Worm (Caenorhabditis elegans): Measurements from ENCODE around the gene mrps-9.

The mrps-9 gene

DNA sequence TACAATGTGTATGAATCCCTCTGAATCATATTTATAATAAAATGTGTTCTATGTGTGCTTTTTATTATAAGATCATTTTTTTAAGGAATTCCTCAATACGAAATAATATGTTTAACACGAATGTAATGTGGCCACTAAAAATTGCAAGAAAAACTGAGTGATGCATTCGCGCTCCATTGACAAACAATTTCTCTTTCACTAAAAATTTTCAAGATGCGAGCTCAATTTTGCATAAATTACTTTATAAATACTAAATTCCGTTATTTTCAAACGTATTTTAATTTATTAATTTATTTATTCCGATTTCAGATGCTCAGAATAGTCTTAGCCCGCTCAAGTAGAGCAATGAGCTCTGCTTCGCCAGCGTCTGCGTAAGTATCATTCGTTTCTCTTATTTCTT, at the start of gene mrps-9:
mrps-9 (plus strand) TSS at position 310 of the 400 bp plus-strand sequence.
- TF ChIP-seq unc-62 (GFP tag; optimal IDR thresholded peaks at IDR 0.05), result no peak

DNA sequence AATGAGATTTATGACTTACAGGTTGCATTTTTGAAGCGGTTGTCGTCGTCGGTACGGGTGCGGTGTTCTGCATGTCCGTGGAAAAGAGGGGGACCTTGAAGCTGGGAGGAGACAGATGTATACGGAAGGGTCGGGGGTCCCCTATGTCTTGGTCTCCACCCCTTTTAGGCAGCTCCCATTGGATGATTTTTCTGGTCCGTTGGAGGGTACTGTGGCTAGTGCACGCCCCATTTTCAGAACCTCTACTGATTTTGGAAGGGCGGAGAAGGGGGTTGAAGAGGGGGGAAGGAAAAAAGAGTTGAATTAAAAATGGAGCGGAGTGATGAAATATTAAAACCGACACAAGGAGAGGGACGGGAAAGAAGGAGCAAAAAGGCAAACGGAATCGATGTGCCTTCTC, 49.6 kb upstream of the mrps-9 start, which contains the start of gene unc-86:
unc-86 (minus strand) TSS at position 113 of the 400 bp plus-strand sequence.
- no peak for TF ChIP-seq unc-62 (GFP tag; optimal IDR thresholded peaks at IDR 0.05)

DNA sequence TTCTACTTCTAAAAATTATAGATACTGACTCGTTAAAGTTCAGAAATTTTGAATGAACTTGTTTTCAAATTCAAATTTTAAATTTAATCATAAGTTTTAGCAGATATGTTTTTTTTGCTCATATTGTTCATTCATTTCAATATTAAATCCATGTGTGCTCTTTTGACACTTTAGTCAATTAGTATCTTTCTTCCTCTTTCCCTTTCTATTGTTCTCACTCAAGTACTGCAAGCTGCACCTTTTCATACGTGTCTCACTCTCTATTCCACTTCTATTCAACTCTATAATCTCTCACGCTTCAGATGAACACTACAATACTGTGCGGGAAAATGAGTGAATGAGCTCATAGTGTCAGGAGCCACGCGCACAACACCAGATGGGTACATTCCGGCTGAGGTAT, 47.9 kb upstream of the mrps-9 start, which contains the start of gene C30A5.16:
C30A5.16 (plus strand) TSS at position 301 of the 400 bp plus-strand sequence.
- no peak for TF ChIP-seq unc-62 (GFP tag; optimal IDR thresholded peaks at IDR 0.05)

DNA sequence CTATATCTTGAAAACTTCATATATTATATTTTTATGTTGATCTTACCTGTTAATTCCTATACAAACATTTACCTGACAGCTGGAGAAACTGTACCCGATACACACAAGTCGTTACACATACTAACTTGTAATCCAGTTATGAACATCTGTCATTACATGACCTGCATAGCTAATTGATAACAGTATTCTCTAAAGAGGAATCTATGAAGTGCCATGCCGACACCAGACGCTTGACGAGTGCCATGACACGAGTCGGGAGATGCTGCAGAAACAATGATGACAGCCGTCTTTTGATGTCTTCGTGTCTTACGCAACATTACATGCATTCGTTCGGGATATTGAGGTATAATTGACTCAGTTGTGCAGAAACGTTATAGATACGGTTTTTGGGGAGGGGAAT, 45.8 kb upstream of the mrps-9 start:
- TF ChIP-seq unc-62 (GFP tag; optimal IDR thresholded peaks at IDR 0.05), result no peak

DNA sequence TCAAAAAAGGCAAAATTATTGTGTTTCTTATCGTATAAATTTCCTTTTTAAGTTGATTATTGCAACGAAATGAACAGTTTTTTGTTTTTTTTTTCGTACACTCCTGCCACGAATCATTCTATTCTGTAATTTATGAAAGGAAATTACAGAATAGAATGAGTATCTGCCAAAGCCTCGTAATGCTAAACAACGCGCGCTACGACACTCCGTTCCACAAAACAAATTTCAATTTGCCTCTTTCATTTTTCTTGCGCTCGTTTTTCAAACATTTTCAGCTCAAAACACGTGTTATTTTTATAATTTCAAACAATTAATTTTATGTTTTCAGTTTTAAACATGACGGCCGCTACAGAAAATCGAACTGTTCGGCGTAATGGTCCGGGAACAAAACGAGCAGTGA, 41.1 kb upstream of the mrps-9 start, which contains the start of gene mob-4:
mob-4 (plus strand) TSS at position 329 of the 400 bp plus-strand sequence.
- no peak for TF ChIP-seq unc-62 (GFP tag; optimal IDR thresholded peaks at IDR 0.05)

DNA sequence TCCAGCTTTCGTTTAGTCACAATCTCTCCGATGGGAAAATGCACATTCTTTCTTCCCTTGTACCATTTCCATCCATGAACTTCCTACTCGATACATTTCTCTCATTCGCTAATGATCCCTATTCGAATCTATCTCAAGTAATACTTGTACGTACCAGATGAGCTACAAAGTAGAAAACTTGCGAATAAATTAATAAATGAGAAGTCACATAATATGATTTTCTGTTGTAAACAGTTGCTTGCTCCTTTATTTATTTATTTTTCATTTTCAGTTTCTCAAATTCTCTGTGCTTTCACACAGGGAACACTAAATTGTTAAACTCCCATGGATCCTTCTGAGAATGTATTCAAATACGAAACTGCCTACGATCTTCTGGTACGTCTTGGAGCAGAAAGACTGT, 39.7 kb upstream of the mrps-9 start, which contains the start of gene rfs-1:
rfs-1 (plus strand) TSS at position 301 of the 400 bp plus-strand sequence.
- no peak for TF ChIP-seq unc-62 (GFP tag; optimal IDR thresholded peaks at IDR 0.05)

DNA sequence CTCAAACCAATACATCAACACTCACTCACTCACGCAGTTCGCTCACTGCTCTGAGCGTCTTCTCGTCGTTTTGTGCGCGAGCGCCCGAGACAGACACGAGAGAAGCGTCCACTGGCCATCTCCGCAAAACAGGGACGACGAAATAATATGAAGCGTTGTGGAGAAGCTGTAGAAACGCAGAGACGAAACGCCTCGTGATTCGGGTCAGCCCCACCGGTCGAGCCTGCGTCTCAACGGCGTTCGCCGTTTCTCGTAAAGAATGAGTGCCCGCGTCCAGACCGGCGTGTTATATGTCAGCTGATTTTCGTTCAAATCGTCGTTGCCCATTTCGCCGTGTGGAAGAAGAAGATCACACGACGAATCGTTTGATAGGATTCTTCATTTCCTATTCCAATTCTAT, 38.4 kb upstream of the mrps-9 start, which contains the start of gene fbxl-1:
fbxl-1 (plus strand) TSS at position 320 of the 400 bp plus-strand sequence.
- TF ChIP-seq unc-62 (GFP tag; optimal IDR thresholded peaks at IDR 0.05), result no peak

DNA sequence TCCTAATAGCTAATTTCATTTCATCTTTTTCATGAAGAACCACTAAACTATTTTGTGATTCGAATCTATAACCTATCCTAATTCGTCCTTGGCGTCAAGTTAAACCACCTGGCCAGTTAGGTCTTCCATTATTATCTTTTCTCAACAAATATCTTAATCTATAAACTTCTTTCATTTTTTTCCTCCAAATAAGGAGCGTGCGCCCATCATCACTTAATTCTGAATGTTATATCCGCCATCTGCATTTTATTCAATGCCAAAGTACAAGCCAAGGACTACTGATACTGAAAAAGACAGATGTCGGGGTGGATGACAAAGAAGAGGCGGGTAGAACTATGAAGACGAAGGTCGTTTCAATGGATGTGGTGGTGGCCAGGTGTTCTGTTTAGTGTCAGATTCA, 36.9 kb upstream of the mrps-9 start:
- TF ChIP-seq unc-62 (GFP tag; optimal IDR thresholded peaks at IDR 0.05), result no peak

DNA sequence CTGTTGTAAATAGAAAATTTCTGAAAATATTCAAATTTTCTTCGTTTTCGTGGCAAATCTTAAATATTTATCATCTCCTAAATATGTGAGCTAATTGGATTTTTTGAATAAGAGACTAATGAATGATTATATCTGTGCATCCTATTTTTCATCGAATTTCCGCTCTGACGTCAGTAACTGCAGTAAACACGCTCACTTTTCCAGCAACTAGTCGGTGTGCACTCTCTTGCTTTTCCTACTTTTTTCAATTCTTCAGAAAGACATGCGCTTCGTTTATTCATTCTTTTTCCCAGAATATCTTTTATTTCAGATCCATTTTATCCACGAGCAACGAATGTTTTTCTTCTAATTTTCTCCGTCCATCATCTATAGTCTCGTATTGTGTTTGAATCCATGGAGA, 36.4 kb upstream of the mrps-9 start:
- TF ChIP-seq unc-62 (GFP tag; optimal IDR thresholded peaks at IDR 0.05), result no peak

DNA sequence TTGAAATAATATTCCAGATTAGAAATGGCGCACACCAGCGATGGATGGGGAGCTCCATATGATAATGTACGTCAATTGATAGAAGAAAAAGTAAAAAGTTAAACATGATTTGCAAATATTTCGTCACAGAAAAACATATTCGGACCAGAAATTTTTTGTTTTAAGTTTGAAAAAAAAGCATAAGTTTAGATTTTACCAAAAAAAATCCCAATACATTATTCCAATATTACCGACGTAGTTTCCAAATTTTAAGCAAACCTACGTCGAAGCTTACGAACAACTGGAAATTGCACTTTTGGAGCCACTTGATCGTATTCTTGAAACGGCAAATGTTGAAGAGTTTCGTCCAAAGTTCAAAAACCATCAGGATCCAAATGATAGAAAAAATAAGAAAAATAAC, 33.2 kb upstream of the mrps-9 start, which contains the start of gene henn-1:
henn-1 (plus strand) TSS at position 18 of the 400 bp plus-strand sequence.
- no peak for TF ChIP-seq unc-62 (GFP tag; optimal IDR thresholded peaks at IDR 0.05)

DNA sequence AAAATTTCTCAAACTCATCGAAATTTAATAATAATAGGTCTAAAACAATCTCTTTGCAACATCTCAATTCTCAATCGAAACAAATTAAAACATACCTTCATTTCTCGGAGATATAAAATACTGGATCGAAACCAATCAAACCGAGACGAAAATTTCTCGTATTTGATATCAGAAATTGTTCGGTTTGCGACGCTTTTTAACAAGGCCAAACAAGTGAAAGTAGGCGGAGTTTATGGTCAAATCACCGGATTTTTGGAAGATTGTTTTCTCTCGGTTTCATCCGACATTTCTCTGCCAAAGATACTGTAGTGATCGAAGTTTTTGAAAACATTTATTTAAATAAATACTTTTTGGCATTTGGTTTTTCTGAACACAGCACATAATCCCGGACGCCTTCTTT, 30.5 kb upstream of the mrps-9 start, which contains the start of gene C02F5.14:
C02F5.14 (minus strand) TSS at position 157 of the 400 bp plus-strand sequence.
- TF ChIP-seq unc-62 (GFP tag; optimal IDR thresholded peaks at IDR 0.05), result no peak

DNA sequence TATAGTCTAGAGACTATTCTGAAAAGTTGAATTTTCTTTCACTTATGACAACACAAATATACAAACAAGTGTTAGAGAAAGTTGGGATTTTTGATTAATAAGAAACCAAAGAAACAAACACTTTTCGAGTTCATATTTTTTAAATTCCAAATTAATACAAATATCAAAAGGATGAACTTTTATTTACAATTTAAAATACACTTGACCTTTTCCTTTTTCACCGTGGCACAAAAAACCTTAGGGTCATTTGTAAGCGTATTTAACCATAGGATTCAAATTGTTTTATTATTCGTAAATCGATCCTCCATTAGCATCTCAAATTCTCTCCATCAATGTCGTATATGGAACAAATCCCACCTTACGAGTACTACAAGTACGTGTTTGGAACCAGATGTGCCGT, 30.0 kb upstream of the mrps-9 start, which contains the start of gene C02F5.5:
C02F5.5 (plus strand) TSS at position 301 of the 400 bp plus-strand sequence.
- TF ChIP-seq unc-62 (GFP tag; optimal IDR thresholded peaks at IDR 0.05), result no peak

DNA sequence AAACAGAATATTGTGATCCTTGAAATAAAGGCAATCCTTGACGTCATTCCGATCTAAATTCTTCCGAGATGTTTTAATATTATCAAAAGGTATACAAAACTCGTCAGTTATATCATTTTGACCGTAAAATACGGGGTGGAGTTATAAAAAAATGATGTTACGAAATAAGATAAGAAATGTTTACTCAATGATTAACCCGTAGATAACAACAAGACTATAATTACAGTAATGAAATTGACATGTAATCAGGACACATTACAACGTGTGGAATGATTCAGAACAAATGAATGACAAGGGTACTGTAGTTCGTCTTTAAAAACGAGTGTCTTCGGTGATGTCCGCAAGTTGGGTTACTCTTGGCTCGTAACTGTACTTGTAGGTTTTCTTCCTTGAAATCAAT, 28.0 kb upstream of the mrps-9 start, which contains the start of gene tsp-2:
tsp-2 (minus strand) TSS at position 109 of the 400 bp plus-strand sequence.
- no peak for TF ChIP-seq unc-62 (GFP tag; optimal IDR thresholded peaks at IDR 0.05)

DNA sequence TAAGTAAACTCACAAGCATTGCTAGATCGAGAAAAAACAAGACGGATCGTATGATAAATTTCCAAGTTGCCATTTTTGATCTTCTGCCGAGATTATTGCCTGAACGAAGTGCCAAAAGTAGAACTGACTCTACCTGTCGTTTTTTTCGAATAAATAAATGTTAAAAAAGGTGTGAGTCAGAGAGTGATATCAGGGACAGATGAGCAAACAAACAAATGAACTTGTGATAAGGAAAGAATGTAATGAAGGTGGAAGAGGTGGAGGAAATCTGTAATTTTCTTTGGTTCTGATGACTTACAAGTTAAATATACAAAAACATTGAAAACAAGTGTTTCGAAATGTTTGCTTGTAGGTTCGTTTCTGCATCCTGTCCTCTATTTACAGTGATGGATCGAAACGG, 26.5 kb upstream of the mrps-9 start, which contains the start of gene tsp-1:
tsp-1 (minus strand) TSS at position 99 of the 400 bp plus-strand sequence.
- TF ChIP-seq unc-62 (GFP tag; optimal IDR thresholded peaks at IDR 0.05), result no peak

DNA sequence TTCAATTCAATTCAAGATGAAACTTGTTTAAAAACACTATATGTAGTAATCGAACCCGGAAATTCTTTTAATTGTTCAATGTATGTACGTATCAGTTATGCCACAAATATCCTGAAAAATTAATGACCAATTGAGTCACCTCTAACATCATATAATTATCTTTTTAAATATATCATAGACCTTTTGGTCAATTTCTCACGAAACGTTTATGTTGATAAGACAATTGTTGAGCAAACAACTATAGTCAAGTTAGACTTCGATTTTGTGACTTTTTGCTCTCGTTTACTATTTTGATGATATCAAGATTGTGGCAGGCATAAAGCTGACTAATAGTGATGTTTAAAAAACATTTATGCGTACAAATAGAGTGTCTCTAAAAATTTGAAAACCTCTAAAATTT, 25.6 kb upstream of the mrps-9 start:
- TF ChIP-seq unc-62 (GFP tag; optimal IDR thresholded peaks at IDR 0.05), result no peak

DNA sequence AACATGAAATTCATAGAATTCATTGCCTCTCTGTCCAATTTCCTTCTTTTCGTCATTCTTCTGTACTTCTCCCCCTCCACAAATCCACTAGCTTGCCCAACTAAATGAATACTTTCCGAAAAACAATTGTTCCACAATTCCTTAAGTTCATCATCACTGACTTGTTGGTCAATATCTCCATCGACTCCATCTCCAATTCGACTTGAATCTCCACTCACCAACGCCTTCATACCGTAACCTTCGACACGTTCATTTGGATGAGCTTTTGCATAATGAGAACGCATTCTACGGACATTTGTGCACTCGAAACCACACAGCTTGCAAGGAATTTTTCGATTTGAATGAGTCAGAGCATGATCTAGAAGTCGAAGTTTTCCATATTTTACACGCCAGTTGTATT, 24.9 kb upstream of the mrps-9 start:
- no peak for TF ChIP-seq unc-62 (GFP tag; optimal IDR thresholded peaks at IDR 0.05)

DNA sequence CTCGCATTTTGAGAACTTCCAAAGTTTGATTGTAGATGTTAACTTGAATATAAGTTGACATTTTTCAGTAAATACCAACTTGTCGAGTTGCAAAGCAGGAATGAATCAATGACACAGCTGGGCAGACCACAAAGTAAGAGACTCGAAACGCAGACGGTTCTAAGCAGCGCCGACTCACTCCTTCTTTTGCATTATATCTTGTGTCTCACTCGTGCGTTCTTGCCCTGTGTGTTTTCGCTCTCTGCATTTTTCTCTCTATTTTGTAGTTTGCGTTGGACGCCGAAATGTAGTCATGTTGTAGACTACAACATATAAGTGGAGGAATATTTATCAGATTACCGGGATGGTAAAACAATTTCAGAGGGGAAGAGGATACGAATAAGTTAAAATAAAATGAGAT, 23.1 kb upstream of the mrps-9 start, which contains the start of gene C02F5.12:
C02F5.12 (minus strand) TSS at position 221 of the 400 bp plus-strand sequence.
- no peak for TF ChIP-seq unc-62 (GFP tag; optimal IDR thresholded peaks at IDR 0.05)
